Worm (Caenorhabditis elegans) whole organism, young adult: ENCODE measurements around the gene ifb-2.

Experiments
- ceh-40 ChIP-seq: fragments of 200-800 bp; sonication (Bioruptor generic); IDR thresholded peaks from 2 replicates; pipeline ENCODE4 v1.3.6; 2022; ENCODE audit warnings: missing genetic modification characterization, missing compliant biosample characterization
- ztf-26 ChIP-seq: sonication (generic microtip); optimal IDR thresholded peaks from 2 replicates; lab custom pipeline; 2017; ENCODE audit warnings: missing genetic modification characterization, missing compliant biosample characterization

Gene ifb-2

DNA sequence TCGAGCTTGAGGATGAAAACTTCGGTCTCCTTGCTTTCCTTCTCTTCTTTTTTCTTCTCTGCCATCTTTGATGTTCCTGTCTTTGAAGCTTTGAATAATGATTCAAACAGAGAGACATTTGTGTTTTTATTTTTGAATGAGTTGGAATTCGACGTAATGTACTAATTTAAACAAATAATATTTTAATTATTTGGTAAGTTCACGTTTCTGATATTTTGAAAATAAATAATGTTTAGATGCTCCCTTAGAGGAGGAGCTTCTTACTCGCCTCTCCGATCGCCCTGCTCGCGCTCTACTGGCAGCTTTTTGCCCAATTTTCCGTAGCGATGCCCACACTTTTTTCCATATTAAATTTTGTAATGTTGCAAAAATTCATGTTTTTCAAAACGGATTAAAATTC lies 51.1 kb downstream of the ifb-2 start, which contains the start of the genes K05F1.9 and K05F1.1:
K05F1.9 (minus strand) TSS at position 101 of the 400 bp plus-strand sequence.
K05F1.1 (plus strand) TSS at position 308 of the 400 bp plus-strand sequence.
- TF ChIP-seq ceh-40 (GFP tag; lab: Robert Waterston, UW) (no peak), ztf-26 (tag; lab: Kevin White, UChicago) (no peak)
- TF ChIP-seq, all 124 proteins: peak for 0
